Fruit fly (Drosophila melanogaster) whole organism, embryonic: Measurements from ENCODE around the gene Fas3.

Experiments used
- Asciz ChIP-seq: fragments of 200-800 bp; sonication (Bioruptor generic); optimal IDR thresholded peaks from 2 replicates; lab custom pipeline; 2017; ENCODE audit warnings: missing biosample characterization, mild to moderate bottlenecking, missing genetic modification characterization, missing genetic modification reagents
- Blimp-1 ChIP-seq: fragments of 200-800 bp; sonication (Bioruptor generic); optimal IDR thresholded peaks from 3 replicates; lab custom pipeline; 2018; ENCODE audit warnings: missing biosample characterization, missing genetic modification characterization, mild to moderate bottlenecking, moderate library complexity, missing genetic modification reagents
- BtbVII ChIP-seq: fragments of 200-800 bp; sonication (Bioruptor generic); optimal IDR thresholded peaks from 3 replicates; lab custom pipeline; 2017; ENCODE audit warnings: missing biosample characterization, mild to moderate bottlenecking, missing genetic modification characterization
- CG10147 ChIP-seq: fragments of 200-800 bp; sonication (Bioruptor generic); optimal IDR thresholded peaks from 2 replicates; lab custom pipeline; 2019; ENCODE audit warnings: missing biosample characterization, mild to moderate bottlenecking, missing genetic modification characterization, moderate library complexity
- CG12769 ChIP-seq: fragments of 200-800 bp; sonication (Bioruptor generic); optimal IDR thresholded peaks from 2 replicates; lab custom pipeline; 2019; ENCODE audit warnings: missing biosample characterization, mild to moderate bottlenecking, missing genetic modification characterization, moderate library complexity
- CG16779 ChIP-seq: fragments of 200-800 bp; sonication (Bioruptor generic); IDR thresholded peaks from 2 replicates; pipeline ENCODE4 v1.3.6; 2022; ENCODE audit warnings: missing biosample characterization, missing genetic modification characterization
- CG17359 ChIP-seq: fragments of 200-800 bp; sonication (Bioruptor generic); optimal IDR thresholded peaks from 3 replicates; lab custom pipeline; 2018; ENCODE audit warnings: missing biosample characterization, mild to moderate bottlenecking, missing genetic modification characterization, moderate library complexity
- CG18476 ChIP-seq: fragments of 200-800 bp; sonication (Bioruptor generic); optimal IDR thresholded peaks from 2 replicates; lab custom pipeline; 2016; ENCODE audit warnings: missing biosample characterization, mild to moderate bottlenecking, missing genetic modification characterization
- CG2199 ChIP-seq: fragments of 200-800 bp; sonication (Bioruptor generic); IDR thresholded peaks from 3 replicates; pipeline ENCODE4 v1.3.6; 2022; ENCODE audit warnings: missing biosample characterization, missing genetic modification characterization
- CG30020 ChIP-seq: fragments of 200-800 bp; optimal IDR thresholded peaks from 2 replicates; lab custom pipeline; 2019; ENCODE audit warnings: missing biosample characterization, mild to moderate bottlenecking, missing genetic modification characterization, moderate library complexity
- CG32532 ChIP-seq: fragments of 200-800 bp; sonication (Bioruptor generic); IDR thresholded peaks from 2 replicates; pipeline ENCODE4 v1.3.6; 2022; ENCODE audit warnings: missing biosample characterization, missing genetic modification characterization
- CG3281 ChIP-seq: fragments of 200-800 bp; sonication (Bioruptor generic); optimal IDR thresholded peaks from 3 replicates; lab custom pipeline; 2017; ENCODE audit warnings: missing biosample characterization, mild to moderate bottlenecking, missing genetic modification characterization
- CG3995 ChIP-seq: fragments of 200-800 bp; sonication (Bioruptor generic); optimal IDR thresholded peaks from 3 replicates; lab custom pipeline; 2016; ENCODE audit warnings: missing biosample characterization, missing genetic modification characterization
- CG4707 ChIP-seq: fragments of 200-800 bp; sonication (Bioruptor generic); optimal IDR thresholded peaks from 2 replicates; lab custom pipeline; 2018; ENCODE audit warnings: missing biosample characterization, mild to moderate bottlenecking, missing genetic modification characterization, moderate library complexity
- CG6272 ChIP-seq: fragments of 200-800 bp; sonication (Bioruptor generic); IDR thresholded peaks from 2 replicates; pipeline ENCODE4 v1.3.6; 2022; ENCODE audit warnings: missing biosample characterization, missing genetic modification characterization
- CG6813 ChIP-seq: fragments of 200-800 bp; sonication (Bioruptor generic); optimal IDR thresholded peaks from 2 replicates; lab custom pipeline; 2017; ENCODE audit warnings: missing biosample characterization, missing genetic modification characterization, mild to moderate bottlenecking, moderate library complexity, missing genetic modification reagents
- CG7745 ChIP-seq: fragments of 200-800 bp; sonication (Bioruptor generic); optimal IDR thresholded peaks from 2 replicates; lab custom pipeline; 2018; ENCODE audit warnings: missing biosample characterization, mild to moderate bottlenecking, missing genetic modification characterization, moderate library complexity
- CG8290 ChIP-seq, 3 experiments: fragments of 200-800 bp; sonication (Bioruptor generic); optimal IDR thresholded peaks; 2 replicates each; lab custom pipeline; 2016 to 2019; ENCODE audit warnings: missing biosample characterization in 3 of 3, missing genetic modification characterization in 3 of 3, mild to moderate bottlenecking in 2 of 3, moderate library complexity in 1 of 3
- CG8765 ChIP-seq: fragments of 200-800 bp; sonication (Bioruptor generic); IDR thresholded peaks from 2 replicates; pipeline ENCODE4 v1.3.6; 2022; ENCODE audit warnings: missing biosample characterization, missing genetic modification characterization
- CoRest ChIP-seq: fragments of 200-800 bp; sonication (Bioruptor generic); optimal IDR thresholded peaks from 3 replicates; lab custom pipeline; 2018; ENCODE audit warnings: missing biosample characterization, mild to moderate bottlenecking, missing genetic modification characterization, moderate library complexity
- Drgx ChIP-seq: fragments of 200-800 bp; sonication (Bioruptor generic); IDR thresholded peaks from 2 replicates; pipeline ENCODE4 v1.3.6; 2022; ENCODE audit warnings: missing biosample characterization, missing genetic modification characterization
- Lim3 ChIP-seq: fragments of 200-800 bp; sonication (Bioruptor generic); IDR thresholded peaks from 2 replicates; pipeline ENCODE4 v1.3.6; 2022; ENCODE audit warnings: missing biosample characterization, missing genetic modification characterization
- Med ChIP-seq: fragments of 200-800 bp; sonication (Bioruptor generic); peaks from one replicate; lab custom pipeline; 2016; ENCODE audit warnings: missing biosample characterization, missing genetic modification characterization, mild to moderate bottlenecking, inconsistent platforms, moderate library complexity
- NC2β ChIP-seq: fragments of 200-800 bp; sonication (Bioruptor generic); optimal IDR thresholded peaks from 2 replicates; lab custom pipeline; 2016; ENCODE audit warnings: missing biosample characterization, missing genetic modification characterization
- PHDP ChIP-seq: fragments of 200-800 bp; sonication (Bioruptor generic); optimal IDR thresholded peaks from 3 replicates; lab custom pipeline; 2018; ENCODE audit warnings: missing biosample characterization, mild to moderate bottlenecking, missing genetic modification characterization, moderate library complexity
- Spps ChIP-seq: fragments of 200-800 bp; sonication (Bioruptor generic); optimal IDR thresholded peaks from 2 replicates; lab custom pipeline; 2018; ENCODE audit warnings: missing biosample characterization, mild to moderate bottlenecking, missing genetic modification characterization
- Taf1 ChIP-seq: fragments of 200-800 bp; sonication (Bioruptor generic); IDR thresholded peaks from 2 replicates; pipeline ENCODE4 v1.3.6; 2022; ENCODE audit warnings: missing biosample characterization, missing genetic modification characterization
- Trl ChIP-seq, 3 experiments: fragments of >200 bp in 2 of 3; fragments of 200-800 bp in 1 of 3; sonication (Bioruptor generic) in 1 of 3; optimal IDR thresholded peaks; 2 replicates in 1 of 3; 3 replicates in 2 of 3; lab custom pipeline; 2016 to 2017; ENCODE audit warnings: missing biosample characterization in 1 of 3, missing genetic modification characterization in 1 of 3
- abd-A ChIP-seq: fragments of 200-800 bp; sonication (Bioruptor generic); optimal IDR thresholded peaks from 3 replicates; lab custom pipeline; 2019; ENCODE audit warnings: missing biosample characterization, mild to moderate bottlenecking, missing genetic modification characterization, moderate library complexity
- bigmax ChIP-seq: fragments of 200-800 bp; sonication (Bioruptor generic); optimal IDR thresholded peaks from 2 replicates; lab custom pipeline; 2018; ENCODE audit warnings: missing biosample characterization, mild to moderate bottlenecking, missing genetic modification characterization
- bsh ChIP-seq, 2 experiments: fragments of 200-800 bp; sonication (Bioruptor generic); optimal IDR thresholded peaks; 2 replicates each; lab custom pipeline; 2017 to 2018; ENCODE audit warnings: mild to moderate bottlenecking in 2 of 2, missing biosample characterization in 2 of 2, missing genetic modification characterization in 2 of 2, moderate library complexity in 1 of 2
- chm ChIP-seq: fragments of 200-800 bp; sonication (Bioruptor generic); IDR thresholded peaks from 2 replicates; pipeline ENCODE4 v1.3.6; 2022; ENCODE audit warnings: missing biosample characterization, missing genetic modification characterization
- chn ChIP-seq: fragments of 200-800 bp; sonication (Bioruptor generic); optimal IDR thresholded peaks from 2 replicates; lab custom pipeline; 2016; ENCODE audit warnings: missing biosample characterization, missing genetic modification characterization
- corto ChIP-seq: fragments of 200-800 bp; sonication (Bioruptor generic); optimal IDR thresholded peaks from 2 replicates; lab custom pipeline; 2016; ENCODE audit warnings: missing biosample characterization, mild to moderate bottlenecking, missing genetic modification characterization, moderate library complexity
- gsb ChIP-seq: fragments of 200-800 bp; sonication (Bioruptor generic); IDR thresholded peaks from 2 replicates; pipeline ENCODE4 v1.3.6; 2022; ENCODE audit warnings: missing biosample characterization, missing genetic modification characterization
- inv ChIP-seq: fragments of 200-800 bp; sonication (Bioruptor generic); IDR thresholded peaks from 2 replicates; pipeline ENCODE4 v1.3.6; 2022; ENCODE audit warnings: missing biosample characterization, missing genetic modification characterization; ENCODE audit not compliant: partially characterized antibody
- klu ChIP-seq: fragments of 200-800 bp; sonication (Bioruptor generic); IDR thresholded peaks from 2 replicates; pipeline ENCODE4 v1.3.6; 2022; ENCODE audit warnings: missing biosample characterization, missing genetic modification characterization
- lab ChIP-seq: fragments of 200-800 bp; sonication (Bioruptor generic); optimal IDR thresholded peaks from 3 replicates; lab custom pipeline; 2017; ENCODE audit warnings: missing biosample characterization, missing genetic modification characterization, mild to moderate bottlenecking, moderate library complexity, missing genetic modification reagents
- lbe ChIP-seq: fragments of 200-800 bp; sonication (Bioruptor generic); optimal IDR thresholded peaks from 2 replicates; lab custom pipeline; 2016; ENCODE audit warnings: missing biosample characterization, mild to moderate bottlenecking, missing genetic modification characterization
- lov ChIP-seq, 2 experiments: fragments of 200-800 bp in 1 of 2; fragments of >200 bp in 1 of 2; sonication (Bioruptor generic) in 1 of 2; IDR thresholded peaks in 1 of 2; optimal IDR thresholded peaks in 1 of 2; 2 replicates in 1 of 2; 3 replicates in 1 of 2; pipeline versions ENCODE4 v1.3.6 to Lab custom; 2017 to 2022; ENCODE audit warnings: missing biosample characterization in 1 of 2, missing genetic modification characterization in 1 of 2
- nom ChIP-seq: fragments of 200-800 bp; sonication (Bioruptor generic); optimal IDR thresholded peaks from 2 replicates; lab custom pipeline; 2017; ENCODE audit warnings: missing biosample characterization, missing genetic modification characterization, mild to moderate bottlenecking, moderate library complexity, missing genetic modification reagents
- onecut ChIP-seq: fragments of 200-800 bp; sonication (Bioruptor generic); IDR thresholded peaks from 2 replicates; pipeline ENCODE4 v1.3.6; 2022; ENCODE audit warnings: missing biosample characterization, missing genetic modification characterization
- otp ChIP-seq: fragments of 200-800 bp; sonication (Bioruptor generic); IDR thresholded peaks from 3 replicates; pipeline ENCODE4, ENCODE4 v1.3.6; 2022; ENCODE audit warnings: missing biosample characterization, missing genetic modification characterization
- sc ChIP-seq, 3 experiments: fragments of >200 bp in 2 of 3; fragments of 200-800 bp in 1 of 3; sonication (Bioruptor generic) in 1 of 3; optimal IDR thresholded peaks; 2 replicates in 2 of 3; 3 replicates in 1 of 3; lab custom pipeline; 2017; ENCODE audit warnings: mild to moderate bottlenecking in 1 of 3, missing biosample characterization in 1 of 3, missing genetic modification characterization in 1 of 3, missing genetic modification reagents in 1 of 3
- unpg ChIP-seq: fragments of 200-800 bp; sonication (Bioruptor generic); optimal IDR thresholded peaks from 3 replicates; lab custom pipeline; 2018; ENCODE audit warnings: missing biosample characterization, mild to moderate bottlenecking, missing genetic modification characterization, moderate library complexity
- vvl ChIP-seq: fragments of 200-800 bp; sonication (Bioruptor generic); IDR thresholded peaks from 2 replicates; pipeline ENCODE4 v1.3.6; 2022; ENCODE audit warnings: missing biosample characterization, missing genetic modification characterization
- wdn ChIP-seq: fragments of 200-800 bp; sonication (Bioruptor generic); IDR thresholded peaks from 2 replicates; pipeline ENCODE4 v1.3.6; 2022; ENCODE audit warnings: missing biosample characterization, missing genetic modification characterization

Gene Fas3

dm6 chr2L:18327007-18327406 is 7.1 kb downstream of the Fas3 start (continued):
- no peak for TF ChIP-seq gsb (GFP tag; lab: Robert Waterston, UW)
- TF ChIP-seq bigmax (GFP tag; lab: Kevin White, UChicago): no peak
- TF ChIP-seq sc (optimal IDR thresholded peaks at IDR 0.05; lab: Kevin White, UChicago): no peak
- no peak for TF ChIP-seq sc (GFP tag; optimal IDR thresholded peaks at IDR 0.05; lab: Kevin White, UChicago)
- peak; percentile 19 for TF ChIP-seq Med (GFP tag; lab: Kevin White, UChicago)
- TF ChIP-seq CG12769 (tag; lab: Kevin White, UChicago): peak; percentile 55
- TF ChIP-seq BtbVII (GFP tag; lab: Kevin White, UChicago): no peak
- no peak for TF ChIP-seq NC2β (GFP tag; lab: Kevin White, UChicago)
- 0 out of 2 replicates have a peak, but pooled peaks have one; percentile 16 for TF ChIP-seq CG32532 (GFP tag; lab: Robert Waterston, UW)
- no peak for TF ChIP-seq Lim3
- no peak for TF ChIP-seq CG18476 (GFP tag; lab: Kevin White, UChicago)
- peak in 1 of 2 experiments; percentile 6 for TF ChIP-seq Trl (optimal IDR thresholded peaks at IDR 0.05; lab: Kevin White, UChicago)
- TF ChIP-seq Trl (GFP tag; optimal IDR thresholded peaks at IDR 0.05; lab: Kevin White, UChicago): no peak
- peak; percentile 20 for TF ChIP-seq abd-A (tag; lab: Kevin White, UChicago)
- TF ChIP-seq CG4707 (GFP tag; lab: Kevin White, UChicago): no peak
- no peak for TF ChIP-seq CG7745 (tag; lab: Kevin White, UChicago)
- no peak for TF ChIP-seq chn
- no peak for TF ChIP-seq CG30020 (tag; lab: Kevin White, UChicago)
- no peak for TF ChIP-seq CG8765
- TF ChIP-seq CG2199: peak; percentile 78; the same call in 2 of the 3 replicates
- no peak for TF ChIP-seq CG8290 (GFP tag; optimal IDR thresholded peaks at IDR 0.05; lab: Kevin White, UChicago)
- TF ChIP-seq CG8290 (tag; optimal IDR thresholded peaks at IDR 0.05; lab: Kevin White, UChicago): peak in 1 of 2 experiments; percentile 20
- TF ChIP-seq inv: no peak
- TF ChIP-seq CG10147: no peak

dm6 chr2L:18327592-18328078 is 7.7 kb downstream of the Fas3 start:
- TF ChIP-seq Med (GFP tag; lab: Kevin White, UChicago): peak; percentile 51
- TF ChIP-seq CG3995 (GFP tag; lab: Kevin White, UChicago): peak; percentile 5
- peak; percentile 19 for TF ChIP-seq PHDP
- TF ChIP-seq CG17359: peak; percentile 34
- no peak for TF ChIP-seq Spps
- TF ChIP-seq CoRest (tag; lab: Kevin White, UChicago): peak; percentile 4
- TF ChIP-seq wdn: 0 out of 2 replicates have a peak, but pooled peaks have one; percentile 19
- peak; percentile 49 for TF ChIP-seq lab (GFP tag; lab: Kevin White, UChicago)
- peak; percentile 28 for TF ChIP-seq corto (GFP tag; lab: Kevin White, UChicago)
- TF ChIP-seq lbe (GFP tag; lab: Kevin White, UChicago): peak; percentile 53
- peak; percentile 9 for TF ChIP-seq CG3281 (GFP tag; lab: Kevin White, UChicago)
- 0 out of 2 replicates have a peak, but pooled peaks have one; percentile 30 for TF ChIP-seq chm (GFP tag; lab: Robert Waterston, UW)
- TF ChIP-seq onecut (GFP tag; lab: Robert Waterston, UW): no peak
- peak; percentile 93 for TF ChIP-seq nom (GFP tag; lab: Kevin White, UChicago)
- no peak for TF ChIP-seq lov (optimal IDR thresholded peaks at IDR 0.05; lab: Kevin White, UChicago)
- 0 out of 3 replicates have a peak, but pooled peaks have one; percentile 8 for TF ChIP-seq lov (GFP tag; IDR thresholded peaks at IDR 0.05; lab: Robert Waterston, UW)
- no peak for TF ChIP-seq CG6272 (GFP tag; lab: Robert Waterston, UW)
- TF ChIP-seq Asciz (GFP tag; lab: Kevin White, UChicago): peak; percentile 59
- TF ChIP-seq otp (GFP tag; lab: Robert Waterston, UW): peak; percentile 47; the same call in 1 of the 3 replicates
- peak in 1 of 2 experiments; percentile 37 for TF ChIP-seq bsh (GFP tag; optimal IDR thresholded peaks at IDR 0.05; lab: Kevin White, UChicago)
- peak; percentile 13 for TF ChIP-seq unpg (GFP tag; lab: Kevin White, UChicago)
- peak; percentile 8; the same call in 1 of the 2 replicates for TF ChIP-seq klu
- TF ChIP-seq Taf1 (GFP tag; lab: Robert Waterston, UW): no peak
- TF ChIP-seq CG16779: no peak
- TF ChIP-seq CG7745 (tag; lab: Kevin White, UChicago): peak; percentile 34
- peak; percentile 13 for TF ChIP-seq CG6813 (GFP tag; lab: Kevin White, UChicago)
- peak; percentile 72 for TF ChIP-seq Drgx (GFP tag; lab: Robert Waterston, UW)
- peak; percentile 34 for TF ChIP-seq Blimp-1
- TF ChIP-seq vvl (GFP tag; lab: Robert Waterston, UW): peak; percentile 33; the same call in 1 of the 2 replicates
